Comparison of ENCODE assay signal across 3 worm cellular contexts in genomic region chrIV:2654965-2655364, ce11.
TF ChIP-seq lines count a peak whose summit lies in the region.

No protein-coding gene starts in this region.

TF ChIP-seq in whole organism, L1 larva, 84 proteins besides CTCF, POLR2A, EP300 and RAD21:
- TF ChIP-seq lin-14 (GFP tag; optimal IDR thresholded peaks at IDR 0.05; lab: Kevin White, UChicago): no peak
- peak; percentile 17 for TF ChIP-seq snpc-4 (tag; optimal IDR thresholded peaks at IDR 0.05; lab: Kevin White, UChicago)

TF ChIP-seq in whole organism, L4 larva, 104 proteins besides CTCF, POLR2A, EP300 and RAD21:
- no peak for TF ChIP-seq unc-39 (tag; optimal IDR thresholded peaks at IDR 0.05; lab: Kevin White, UChicago)
- TF ChIP-seq snpc-1.2 (GFP tag; IDR thresholded peaks at IDR 0.05; lab: Robert Waterston, UW): peak; percentile 75; the same call in 1 of the 2 replicates
- TF ChIP-seq mes-2 (tag; optimal IDR thresholded peaks at IDR 0.05; lab: Kevin White, UChicago; ENCODE audit: poor library complexity, severe bottlenecking): peak; percentile 10
- 0 out of 2 replicates have a peak, but pooled peaks have one; percentile 25 for TF ChIP-seq arid-1 (GFP tag; conservative IDR thresholded peaks at IDR 0.05; lab: Robert Waterston, UW)
- no peak for TF ChIP-seq hif-1 (tag; optimal IDR thresholded peaks at IDR 0.05; lab: Kevin White, UChicago)
- peak; percentile 34; the same call in 1 of the 2 replicates for TF ChIP-seq egl-43 (GFP tag; IDR thresholded peaks at IDR 0.05; lab: Robert Waterston, UW)
- TF ChIP-seq lin-38 (GFP tag; IDR thresholded peaks at IDR 0.05; lab: Robert Waterston, UW): peak; percentile 87
- no peak for TF ChIP-seq Y5F2A.4 (GFP tag; optimal IDR thresholded peaks at IDR 0.05; lab: Kevin White, UChicago)
- peak; percentile 34 for TF ChIP-seq lin-13 (GFP tag; optimal IDR thresholded peaks at IDR 0.05; lab: Kevin White, UChicago)
- TF ChIP-seq lsy-2 (tag; optimal IDR thresholded peaks at IDR 0.05; lab: Kevin White, UChicago): no peak
- no peak for TF ChIP-seq cey-2 (tag; optimal IDR thresholded peaks at IDR 0.05; lab: Kevin White, UChicago; ENCODE audit: borderline replicate concordance, insufficient read depth)
- TF ChIP-seq tag-97 (GFP tag; IDR thresholded peaks at IDR 0.05; lab: Robert Waterston, UW): no peak
- TF ChIP-seq spr-1 (tag; optimal IDR thresholded peaks at IDR 0.05; lab: Kevin White, UChicago): no peak
- TF ChIP-seq ztf-11 (tag; optimal IDR thresholded peaks at IDR 0.05; lab: Kevin White, UChicago): no peak
- no peak for TF ChIP-seq hmg-1.1 (GFP tag; IDR thresholded peaks at IDR 0.05; lab: Robert Waterston, UW)
- peak; percentile 52 for TF ChIP-seq unc-130 (GFP tag; optimal IDR thresholded peaks at IDR 0.05; lab: Kevin White, UChicago)
- peak; percentile 72 for TF ChIP-seq F49E8.2 (tag; optimal IDR thresholded peaks at IDR 0.05; lab: Kevin White, UChicago; ENCODE audit: borderline replicate concordance)
- TF ChIP-seq ctbp-1 (GFP tag; IDR thresholded peaks at IDR 0.05; lab: Robert Waterston, UW): no peak
- TF ChIP-seq daf-19 (GFP tag; conservative IDR thresholded peaks at IDR 0.05; lab: Robert Waterston, UW): no peak
- TF ChIP-seq ceh-44 (GFP tag; IDR thresholded peaks at IDR 0.05; lab: Robert Waterston, UW): 0 out of 2 replicates have a peak, but pooled peaks have one; percentile 3
- 0 out of 2 replicates have a peak, but pooled peaks have one; percentile 20 for TF ChIP-seq lim-7 (GFP tag; IDR thresholded peaks at IDR 0.05; lab: Robert Waterston, UW)
- TF ChIP-seq Y48G9A.11 (GFP tag; IDR thresholded peaks at IDR 0.05; lab: Robert Waterston, UW): peak; percentile 89
- no peak for TF ChIP-seq sdz-12 (GFP tag; optimal IDR thresholded peaks at IDR 0.05; lab: Kevin White, UChicago)
- no peak for TF ChIP-seq ZK337.2 (GFP tag; IDR thresholded peaks at IDR 0.05; lab: Robert Waterston, UW)
- TF ChIP-seq mdt-29 (GFP tag; IDR thresholded peaks at IDR 0.05; lab: Robert Waterston, UW): peak; percentile 67; the same call in 1 of the 2 replicates

TF ChIP-seq in whole organism, young adult, 124 proteins besides CTCF, POLR2A, EP300 and RAD21 (continues in another document):
- TF ChIP-seq egl-44 (GFP tag; IDR thresholded peaks at IDR 0.05; lab: Robert Waterston, UW) (no peak), ztf-25 (GFP tag; IDR thresholded peaks at IDR 0.05; lab: Robert Waterston, UW) (no peak), attf-3 (GFP tag; conservative IDR thresholded peaks at IDR 0.05; lab: Robert Waterston, UW) (peak; percentile 72), nfyb-1 (GFP tag; IDR thresholded peaks at IDR 0.05; lab: Robert Waterston, UW) (no peak), hlh-12 (tag; optimal IDR thresholded peaks at IDR 0.05; lab: Kevin White, UChicago) (no peak), ama-1 (optimal IDR thresholded peaks at IDR 0.05; lab: Kevin White, UChicago) (no peak), ama-1 (GFP tag; optimal IDR thresholded peaks at IDR 0.05; lab: Kevin White, UChicago) (no peak), snpc-1.3 (tag; optimal IDR thresholded peaks at IDR 0.05; lab: Kevin White, UChicago; ENCODE audit: insufficient read depth) (peak; percentile 60), Y53G8AR.9 (GFP tag; conservative IDR thresholded peaks at IDR 0.05; lab: Robert Waterston, UW) (peak; percentile 56; the same call in 1 of the 2 replicates), F49E8.2 (tag; optimal IDR thresholded peaks at IDR 0.05; lab: Kevin White, UChicago; ENCODE audit: insufficient read depth) (peak; percentile 46), Y56A3A.18 (GFP tag; IDR thresholded peaks at IDR 0.05; lab: Robert Waterston, UW) (peak; percentile 46; the same call in 1 of the 2 replicates), T26A5.8 (tag; optimal IDR thresholded peaks at IDR 0.05; lab: Kevin White, UChicago) (no peak), lag-1 (GFP tag; IDR thresholded peaks at IDR 0.05; lab: Robert Waterston, UW) (no peak), rec-8 (tag; optimal IDR thresholded peaks at IDR 0.05; lab: Kevin White, UChicago) (peak in 1 of 2 experiments; percentile 16), zim-3 (tag; optimal IDR thresholded peaks at IDR 0.05; lab: Kevin White, UChicago) (peak; percentile 38), ceh-79 (tag; optimal IDR thresholded peaks at IDR 0.05; lab: Kevin White, UChicago) (no peak), dox-1 (GFP tag; IDR thresholded peaks at IDR 0.05; lab: Robert Waterston, UW) (peak; percentile 87), lsy-27 (tag; optimal IDR thresholded peaks at IDR 0.05; lab: Kevin White, UChicago; ENCODE audit: borderline replicate concordance, insufficient read depth) (no peak), snpc-4 (GFP tag; optimal IDR thresholded peaks at IDR 0.05; lab: Kevin White, UChicago) (peak; percentile 90), snpc-4 (tag; optimal IDR thresholded peaks at IDR 0.05; lab: Kevin White, UChicago) (peak; percentile 82 to 96 (median 94)), him-1 (tag; optimal IDR thresholded peaks at IDR 0.05; lab: Kevin White, UChicago) (peak; percentile 65), snpc-3.4 (tag; optimal IDR thresholded peaks at IDR 0.05; lab: Kevin White, UChicago) (peak; percentile 81), hsf-1 (GFP tag; IDR thresholded peaks at IDR 0.05; lab: Robert Waterston, UW) (peak; percentile 36; the same call in 1 of the 2 replicates), hmg-20 (GFP tag; IDR thresholded peaks at IDR 0.05; lab: Robert Waterston, UW) (no peak), chd-7 (tag; optimal IDR thresholded peaks at IDR 0.05; lab: Kevin White, UChicago) (no peak), snpc-1.1 (tag; optimal IDR thresholded peaks at IDR 0.05; lab: Kevin White, UChicago; ENCODE audit: insufficient read depth) (peak; percentile 87), F57A8.1 (GFP tag; optimal IDR thresholded peaks at IDR 0.05; lab: Kevin White, UChicago) (no peak), ZK185.1 (tag; optimal IDR thresholded peaks at IDR 0.05; lab: Kevin White, UChicago; ENCODE audit: poor library complexity, severe bottlenecking) (no peak), B0336.3 (GFP tag; IDR thresholded peaks at IDR 0.05; lab: Robert Waterston, UW) (0 out of 2 replicates have a peak, but pooled peaks have one; percentile 43), cebp-2 (GFP tag; IDR thresholded peaks at IDR 0.05; lab: Robert Waterston, UW) (no peak), dpff-1 (tag; optimal IDR thresholded peaks at IDR 0.05; lab: Kevin White, UChicago) (no peak), efl-1 (GFP tag; optimal IDR thresholded peaks at IDR 0.05; lab: Kevin White, UChicago) (peak; percentile 51), D2030.7 (GFP tag; IDR thresholded peaks at IDR 0.05; lab: Robert Waterston, UW) (peak; percentile 96), ceh-91 (GFP tag; IDR thresholded peaks at IDR 0.05; lab: Robert Waterston, UW) (peak; percentile 40; the same call in 1 of the 2 replicates), ztf-18 (tag; optimal IDR thresholded peaks at IDR 0.05; lab: Kevin White, UChicago) (peak; percentile 84), T07F8.4 (tag; optimal IDR thresholded peaks at IDR 0.05; lab: Kevin White, UChicago) (no peak), unc-130 (GFP tag; optimal IDR thresholded peaks at IDR 0.05; lab: Kevin White, UChicago) (no peak), B0019.2 (GFP tag; conservative IDR thresholded peaks at IDR 0.05; lab: Robert Waterston, UW) (peak; percentile 44; the same call in 1 of the 2 replicates), pbrm-1 (GFP tag; IDR thresholded peaks at IDR 0.05; lab: Robert Waterston, UW) (peak; percentile 91), lin-26 (GFP tag; IDR thresholded peaks at IDR 0.05; lab: Robert Waterston, UW) (peak; percentile 68; the same call in 1 of the 2 replicates), let-607 (tag; optimal IDR thresholded peaks at IDR 0.05; lab: Kevin White, UChicago) (no peak), F55B11.4 (tag; optimal IDR thresholded peaks at IDR 0.05; lab: Kevin White, UChicago; ENCODE audit: borderline replicate concordance, insufficient read depth) (no peak), nhr-27 (tag; optimal IDR thresholded peaks at IDR 0.05; lab: Kevin White, UChicago) (no peak), lsl-1 (GFP tag; optimal IDR thresholded peaks at IDR 0.05; lab: Kevin White, UChicago) (peak; percentile 77), mes-4 (tag; optimal IDR thresholded peaks at IDR 0.05; lab: Kevin White, UChicago) (no peak), ets-4 (GFP tag; optimal IDR thresholded peaks at IDR 0.05; lab: Kevin White, UChicago) (no peak), xnd-1 (tag; optimal IDR thresholded peaks at IDR 0.05; lab: Kevin White, UChicago) (peak; percentile 37), F22D6.2 (tag; optimal IDR thresholded peaks at IDR 0.05; lab: Kevin White, UChicago) (no peak), K12H6.12 (tag; optimal IDR thresholded peaks at IDR 0.05; lab: Kevin White, UChicago) (no peak), F33H1.4 (GFP tag; IDR thresholded peaks at IDR 0.05; lab: Robert Waterston, UW) (peak; percentile 67), hmg-1.2 (GFP tag; IDR thresholded peaks at IDR 0.05; lab: Robert Waterston, UW) (peak; percentile 92), ekl-4 (GFP tag; IDR thresholded peaks at IDR 0.05; lab: Robert Waterston, UW) (peak; percentile 82), aptf-2 (GFP tag; conservative IDR thresholded peaks at IDR 0.05; lab: Robert Waterston, UW) (no peak), tbx-9 (tag; optimal IDR thresholded peaks at IDR 0.05; lab: Kevin White, UChicago; ENCODE audit: borderline replicate concordance) (no peak), tlf-1 (GFP tag; optimal IDR thresholded peaks at IDR 0.05; lab: Kevin White, UChicago) (peak; percentile 1), mcd-1 (GFP tag; IDR thresholded peaks at IDR 0.05; lab: Robert Waterston, UW) (peak; percentile 85), gei-17 (GFP tag; optimal IDR thresholded peaks at IDR 0.05; lab: Kevin White, UChicago) (no peak), somi-1 (GFP tag; optimal IDR thresholded peaks at IDR 0.05; lab: Kevin White, UChicago) (no peak), pha-4 (tag; optimal IDR thresholded peaks at IDR 0.05; lab: Kevin White, UChicago) (no peak), egrh-3 (GFP tag; IDR thresholded peaks at IDR 0.05; lab: Robert Waterston, UW) (no peak), hrde-1 (tag; optimal IDR thresholded peaks at IDR 0.05; lab: Kevin White, UChicago; ENCODE audit: borderline replicate concordance) (no peak), tbp1 (GFP tag; optimal IDR thresholded peaks at IDR 0.05; lab: Kevin White, UChicago) (peak; percentile 73), nhr-80 (tag; optimal IDR thresholded peaks at IDR 0.05; lab: Kevin White, UChicago) (no peak), F37B4.10 (GFP tag; IDR thresholded peaks at IDR 0.05; lab: Robert Waterston, UW) (no peak)
